Worm (Caenorhabditis elegans) whole organism, L4 larva: ENCODE results near the gene spp-20.

Source experiments
- F10B5.3 ChIP-seq: sonication (generic microtip); optimal IDR thresholded peaks from 2 replicates; lab custom pipeline; 2016; ENCODE audit warnings: mild to moderate bottlenecking, missing genetic modification characterization, missing compliant biosample characterization
- F26F4.8 ChIP-seq: fragments of 200-800 bp; sonication (Bioruptor generic); conservative IDR thresholded peaks from 2 replicates; pipeline ENCODE4 v1.3.6; 2022; ENCODE audit warnings: missing genetic modification characterization, missing compliant biosample characterization
- F37D6.2 ChIP-seq: sonication (generic microtip); optimal IDR thresholded peaks from 2 replicates; lab custom pipeline; 2016; ENCODE audit warnings: mild to moderate bottlenecking, missing genetic modification characterization, missing compliant biosample characterization
- F44E2.7 ChIP-seq: fragments of 200-800 bp; sonication (Bioruptor generic); IDR thresholded peaks from 2 replicates; pipeline ENCODE4 v2.1.2; 2022; ENCODE audit warnings: missing genetic modification characterization, missing compliant biosample characterization
- T20F7.1 ChIP-seq: fragments of 200-800 bp; sonication (Bioruptor generic); optimal IDR thresholded peaks from 2 replicates; lab custom pipeline; 2018; ENCODE audit warnings: mild to moderate bottlenecking, missing genetic modification characterization, missing compliant biosample characterization
- Y48G9A.11 ChIP-seq: fragments of 200-800 bp; sonication (Bioruptor generic); IDR thresholded peaks from 2 replicates; pipeline ENCODE4 v1.3.6; 2022; ENCODE audit warnings: missing genetic modification reagents, missing genetic modification characterization, missing compliant biosample characterization
- Y5F2A.4 ChIP-seq: fragments of 200-800 bp; sonication (Bioruptor generic); optimal IDR thresholded peaks from 2 replicates; lab custom pipeline; 2018; ENCODE audit warnings: mild to moderate bottlenecking, missing genetic modification characterization, missing compliant biosample characterization
- Y75B8A.6 ChIP-seq: fragments of 200-800 bp; sonication (Bioruptor generic); IDR thresholded peaks from 2 replicates; pipeline ENCODE4 v1.3.6; 2022; ENCODE audit warnings: missing genetic modification reagents, missing genetic modification characterization, missing compliant biosample characterization
- aha-1 ChIP-seq: fragments of 150-350 bp; peaks from one replicate; lab custom pipeline; 2014; ENCODE audit warnings: missing biosample characterization, missing genetic modification characterization
- ceh-20 ChIP-seq: fragments of 200-800 bp; sonication (Bioruptor generic); IDR thresholded peaks from 2 replicates; pipeline ENCODE4 v1.3.6; 2022; ENCODE audit warnings: missing genetic modification reagents, missing genetic modification characterization, missing compliant biosample characterization
- ceh-28 ChIP-seq: fragments of 150-350 bp; optimal IDR thresholded peaks from 2 replicates; lab custom pipeline; 2014; ENCODE audit warnings: missing biosample characterization, missing genetic modification reagents, missing genetic modification characterization
- ceh-32 ChIP-seq: sonication (generic microtip); optimal IDR thresholded peaks from 2 replicates; lab custom pipeline; 2016; ENCODE audit warnings: mild to moderate bottlenecking, missing genetic modification characterization, missing compliant biosample characterization; ENCODE audit not compliant: poor library complexity
- ceh-44 ChIP-seq: fragments of 200-800 bp; sonication (Bioruptor generic); IDR thresholded peaks from 2 replicates; pipeline ENCODE4 v1.3.6; 2022; ENCODE audit warnings: missing genetic modification reagents, missing genetic modification characterization, missing compliant biosample characterization
- ceh-62 ChIP-seq: sonication (generic microtip); optimal IDR thresholded peaks from 2 replicates; lab custom pipeline; 2017; ENCODE audit warnings: missing biosample characterization, missing genetic modification characterization
- ceh-82 ChIP-seq: sonication (generic microtip); optimal IDR thresholded peaks from 2 replicates; lab custom pipeline; 2017; ENCODE audit warnings: missing biosample characterization, missing genetic modification characterization
- cey-2 ChIP-seq: sonication (generic microtip); optimal IDR thresholded peaks from 3 replicates; lab custom pipeline; 2017; ENCODE audit warnings: missing genetic modification characterization, mild to moderate bottlenecking, missing compliant biosample characterization, antibody characterized with exemption, borderline replicate concordance; ENCODE audit not compliant: insufficient read depth
- daf-16 ChIP-seq, 3 experiments: sonication (generic microtip); optimal IDR thresholded peaks; 2 replicates each; lab custom pipeline; 2016 to 2017; ENCODE audit warnings: missing genetic modification characterization in 3 of 3, missing genetic modification reagents in 3 of 3, mild to moderate bottlenecking in 2 of 3, missing compliant biosample characterization in 2 of 3, missing biosample characterization in 1 of 3, moderate library complexity in 1 of 3
- daf-8 ChIP-seq: fragments of 200-800 bp; sonication (Bioruptor generic); IDR thresholded peaks from 2 replicates; pipeline ENCODE4 v1.3.6; 2022; ENCODE audit warnings: missing genetic modification characterization, missing compliant biosample characterization
- dmd-6 ChIP-seq: fragments of 200-800 bp; sonication (Bioruptor generic); IDR thresholded peaks from 2 replicates; pipeline ENCODE4 v1.3.6; 2022; ENCODE audit warnings: missing genetic modification reagents, missing genetic modification characterization, missing compliant biosample characterization
- dve-1 ChIP-seq: sonication (generic microtip); optimal IDR thresholded peaks from 2 replicates; lab custom pipeline; 2017; ENCODE audit warnings: antibody characterized with exemption, mild to moderate bottlenecking, missing genetic modification characterization, missing compliant biosample characterization; ENCODE audit not compliant: insufficient read depth
- fkh-10 ChIP-seq: fragments of 150-350 bp; optimal IDR thresholded peaks from 2 replicates; lab custom pipeline; 2014; ENCODE audit warnings: missing biosample characterization, missing genetic modification reagents, missing genetic modification characterization
- lin-15B ChIP-seq: fragments of 150-350 bp; sonication (generic microtip); optimal IDR thresholded peaks from 3 replicates; lab custom pipeline; 2014; ENCODE audit warnings: missing biosample characterization, missing genetic modification characterization
- lin-29 ChIP-seq: fragments of 200-800 bp; sonication (Bioruptor generic); IDR thresholded peaks from 2 replicates; pipeline ENCODE4 v1.3.6; 2022; ENCODE audit warnings: missing genetic modification reagents, missing genetic modification characterization, missing compliant biosample characterization
- lir-3 ChIP-seq: sonication (generic microtip); optimal IDR thresholded peaks from 2 replicates; lab custom pipeline; 2016; ENCODE audit warnings: mild to moderate bottlenecking, missing genetic modification characterization, missing compliant biosample characterization
- mxl-2 ChIP-seq: fragments of 200-800 bp; sonication (Bioruptor generic); conservative IDR thresholded peaks from 2 replicates; pipeline ENCODE4 v1.3.6; 2022; ENCODE audit warnings: missing genetic modification reagents, missing genetic modification characterization, missing compliant biosample characterization
- mxl-3 ChIP-seq: fragments of 200-800 bp; sonication (Bioruptor generic); optimal IDR thresholded peaks from 2 replicates; lab custom pipeline; 2018; ENCODE audit warnings: mild to moderate bottlenecking, missing genetic modification characterization, missing compliant biosample characterization
- nhr-10 ChIP-seq: fragments of 150-350 bp; optimal IDR thresholded peaks from 2 replicates; lab custom pipeline; 2014; ENCODE audit warnings: missing biosample characterization, missing genetic modification characterization
- nhr-11 ChIP-seq: fragments of 150-350 bp; optimal IDR thresholded peaks from 2 replicates; lab custom pipeline; 2014; ENCODE audit warnings: missing biosample characterization, missing genetic modification characterization
- nhr-237 ChIP-seq: sonication (generic microtip); optimal IDR thresholded peaks from 2 replicates; lab custom pipeline; 2017; ENCODE audit warnings: missing biosample characterization, missing genetic modification characterization
- pha-4 ChIP-seq, 2 experiments: fragments of 150-350 bp in 1 of 2; fragments of 200-800 bp in 1 of 2; sonication (Bioruptor generic) in 1 of 2; IDR thresholded peaks in 1 of 2; optimal IDR thresholded peaks in 1 of 2; 2 replicates each; pipeline versions ENCODE4 v1.3.6 to Lab custom; 2014 to 2022; ENCODE audit warnings: missing genetic modification characterization in 2 of 2, missing genetic modification reagents in 2 of 2, missing biosample characterization in 1 of 2, missing compliant biosample characterization in 1 of 2
- php-3 ChIP-seq: fragments of 200-800 bp; sonication (Bioruptor generic); IDR thresholded peaks from 2 replicates; pipeline ENCODE4 v1.3.6; 2022; ENCODE audit warnings: missing genetic modification reagents, missing genetic modification characterization, missing compliant biosample characterization
- rbr-2 ChIP-seq: sonication (generic microtip); optimal IDR thresholded peaks from 2 replicates; lab custom pipeline; 2016; ENCODE audit warnings: missing genotype, missing genetic modification characterization, missing compliant biosample characterization
- saeg-2 ChIP-seq: fragments of 200-800 bp; sonication (Bioruptor generic); IDR thresholded peaks from 2 replicates; pipeline ENCODE4 v1.3.6; 2022; ENCODE audit warnings: missing genetic modification reagents, missing genetic modification characterization, missing compliant biosample characterization
- set-16 ChIP-seq: fragments of 200-800 bp; sonication (Bioruptor generic); IDR thresholded peaks from 2 replicates; pipeline ENCODE4 v1.3.6; 2022; ENCODE audit warnings: missing genetic modification reagents, missing genetic modification characterization, missing compliant biosample characterization
- snpc-1.2 ChIP-seq: fragments of 200-800 bp; sonication (Bioruptor generic); IDR thresholded peaks from 2 replicates; pipeline ENCODE4 v1.3.6; 2022; ENCODE audit warnings: missing genetic modification reagents, missing genetic modification characterization, missing compliant biosample characterization
- snpc-4 ChIP-seq: fragments of 150-350 bp; optimal IDR thresholded peaks from 2 replicates; lab custom pipeline; 2014; ENCODE audit warnings: missing biosample characterization, missing genetic modification characterization
- tag-97 ChIP-seq: fragments of 200-800 bp; sonication (Bioruptor generic); IDR thresholded peaks from 2 replicates; pipeline ENCODE4 v1.3.6; 2022; ENCODE audit warnings: missing genetic modification characterization, missing compliant biosample characterization
- unc-130 ChIP-seq: sonication (generic microtip); optimal IDR thresholded peaks from 2 replicates; lab custom pipeline; 2016; ENCODE audit warnings: missing genetic modification reagents, missing genetic modification characterization, missing compliant biosample characterization
- zip-11 ChIP-seq: fragments of 200-800 bp; sonication (Bioruptor generic); IDR thresholded peaks from 2 replicates; pipeline ENCODE4 v1.3.6; 2022; ENCODE audit warnings: missing genetic modification characterization, missing compliant biosample characterization
- ztf-11 ChIP-seq: fragments of 150-350 bp; optimal IDR thresholded peaks from 2 replicates; lab custom pipeline; 2014; ENCODE audit warnings: missing biosample characterization, missing genetic modification characterization
- ztf-7 ChIP-seq: fragments of 150-350 bp; optimal IDR thresholded peaks from 2 replicates; lab custom pipeline; 2014; ENCODE audit warnings: missing biosample characterization, missing genetic modification characterization

Gene spp-20

DNA sequence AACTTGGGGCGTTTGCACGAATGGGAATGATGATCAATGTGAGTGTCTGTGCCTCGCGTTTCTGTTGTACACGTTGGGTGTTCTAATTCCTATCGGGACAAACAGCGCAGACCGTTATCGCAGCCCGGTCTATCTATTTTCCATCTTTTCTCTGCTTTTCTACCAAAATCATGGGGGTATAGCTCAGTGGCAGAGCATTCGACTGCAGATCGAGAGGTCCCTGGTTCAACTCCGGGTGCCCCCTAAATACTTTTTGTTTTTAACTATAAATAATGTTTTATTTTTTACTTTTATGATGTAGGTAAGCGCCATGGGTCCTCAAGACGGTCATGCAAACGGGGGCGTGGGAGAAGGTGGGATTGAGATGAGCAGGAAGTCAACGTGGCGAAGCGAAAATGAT lies 1.6 kb upstream of the spp-20 start (continued):
- 0 out of 2 replicates have a peak, but pooled peaks have one; percentile 57 for TF ChIP-seq ceh-20 (GFP tag; lab: Robert Waterston, UW)
- no peak for TF ChIP-seq ceh-32 (tag; lab: Kevin White, UChicago)
- TF ChIP-seq ceh-62 (tag; lab: Kevin White, UChicago), result no peak
- no peak for TF ChIP-seq dve-1
- TF ChIP-seq T20F7.1 (GFP tag; lab: Kevin White, UChicago), result no peak
- TF ChIP-seq ceh-28 (tag; lab: Kevin White, UChicago), result no peak
- no peak for TF ChIP-seq F10B5.3
- TF ChIP-seq F44E2.7, result peak; percentile 88; the same call in 1 of the 2 replicates
- TF ChIP-seq tag-97 (GFP tag; lab: Robert Waterston, UW), result no peak
- TF ChIP-seq nhr-237 (tag; lab: Kevin White, UChicago), result no peak
- TF ChIP-seq daf-16 (GFP tag; optimal IDR thresholded peaks at IDR 0.05; lab: Kevin White, UChicago), result peak in 1 of 2 experiments; percentile 76
- TF ChIP-seq daf-16 (tag; optimal IDR thresholded peaks at IDR 0.05; lab: Kevin White, UChicago), result peak; percentile 68
- TF ChIP-seq mxl-3, result no peak
- TF ChIP-seq F26F4.8 (GFP tag; lab: Robert Waterston, UW), result peak; percentile 93
- no peak for TF ChIP-seq F37D6.2 (tag; lab: Kevin White, UChicago)
- TF ChIP-seq zip-11 (GFP tag; lab: Robert Waterston, UW), result no peak
- no peak for TF ChIP-seq lin-29 (GFP tag; lab: Robert Waterston, UW)
- TF ChIP-seq php-3, result peak; percentile 74
- no peak for TF ChIP-seq snpc-1.2 (GFP tag; lab: Robert Waterston, UW)
- no peak; the same call in none of the 2 replicates for TF ChIP-seq dmd-6 (GFP tag; lab: Robert Waterston, UW)
- peak; percentile 3 for TF ChIP-seq unc-130 (GFP tag; lab: Kevin White, UChicago)
- peak; percentile 10; the same call in 1 of the 2 replicates for TF ChIP-seq saeg-2
- 0 out of 2 replicates have a peak, but pooled peaks have one; percentile 42 for TF ChIP-seq mxl-2 (GFP tag; lab: Robert Waterston, UW)
- TF ChIP-seq lir-3 (tag; lab: Kevin White, UChicago), result peak; percentile 39
- TF ChIP-seq Y48G9A.11 (GFP tag; lab: Robert Waterston, UW), result no peak
- TF ChIP-seq lin-15B, result no peak
- TF ChIP-seq ztf-11 (tag; lab: Kevin White, UChicago), result no peak
- no peak for TF ChIP-seq aha-1
- no peak for TF ChIP-seq fkh-10 (GFP tag; lab: Kevin White, UChicago)
- no peak for TF ChIP-seq nhr-11 (tag; lab: Kevin White, UChicago)
- TF ChIP-seq ztf-7, result no peak
- TF ChIP-seq Y75B8A.6 (GFP tag; lab: Robert Waterston, UW), result no peak
- TF ChIP-seq ceh-44 (GFP tag; lab: Robert Waterston, UW), result peak; percentile 82; the same call in 1 of the 2 replicates
- peak; percentile 44 for TF ChIP-seq rbr-2 (tag; lab: Kevin White, UChicago)
- no peak for TF ChIP-seq daf-8

ce11 chrV:6559105-6559504 lies 1.1 kb upstream of the spp-20 start, which contains the start of gene spp-26:
TSS of gene spp-26 (minus strand) at chrV:6559205.
- TF ChIP-seq ztf-7 (no peak), ceh-62 (tag; lab: Kevin White, UChicago) (no peak), rbr-2 (tag; lab: Kevin White, UChicago) (no peak), T20F7.1 (GFP tag; lab: Kevin White, UChicago) (no peak), pha-4 (GFP tag; IDR thresholded peaks at IDR 0.05; lab: Robert Waterston, UW) (no peak), pha-4 (tag; optimal IDR thresholded peaks at IDR 0.05; lab: Kevin White, UChicago) (no peak), cey-2 (tag; lab: Kevin White, UChicago) (no peak), set-16 (no peak), snpc-4 (tag; lab: Kevin White, UChicago) (no peak), Y5F2A.4 (GFP tag; lab: Kevin White, UChicago) (no peak), ceh-82 (no peak), nhr-10 (tag; lab: Kevin White, UChicago) (no peak)
- TF ChIP-seq, all 104 proteins: peak for 0
